Fruit fly (Drosophila melanogaster): ENCODE results near the gene disp.

dm6 chr3R:5853032-5853431 is 3.1 kb downstream of the disp start, which contains the start of gene CG34287:
- TF ChIP-seq CG1620 (GFP tag; optimal IDR thresholded peaks at IDR 0.05) (no peak), CG7101 (tag; optimal IDR thresholded peaks at IDR 0.05) (no peak)
